Worm (Caenorhabditis elegans) whole organism, mixed stage, embryonic: Measurements from ENCODE around the gene cdk-1.
A peak's percentile ranks its signal among the peaks of the same experiment; 100 is the strongest.

Experiments
- cnd-1 ChIP-seq: fragments of 200-800 bp; sonication (Bioruptor generic); optimal IDR thresholded peaks from 2 replicates; lab custom pipeline; 2018; ENCODE audit warnings: mild to moderate bottlenecking, missing genetic modification characterization, missing compliant biosample characterization
- elt-3 ChIP-seq: fragments of 150-350 bp; optimal IDR thresholded peaks from 2 replicates; lab custom pipeline; 2014; ENCODE audit warnings: missing biosample characterization, missing genetic modification characterization
- hlh-1 ChIP-seq: fragments of 150-350 bp; optimal IDR thresholded peaks from 2 replicates; lab custom pipeline; 2014; ENCODE audit warnings: missing biosample characterization, missing genetic modification reagents, missing genetic modification characterization
- lin-13 ChIP-seq: fragments of 150-350 bp; optimal IDR thresholded peaks from 2 replicates; lab custom pipeline; 2014; ENCODE audit warnings: missing biosample characterization, missing genetic modification characterization
- lin-32 ChIP-seq: fragments of 200-800 bp; sonication (Bioruptor generic); optimal IDR thresholded peaks from 2 replicates; lab custom pipeline; 2018; ENCODE audit warnings: mild to moderate bottlenecking, missing genetic modification characterization, missing compliant biosample characterization
- lsy-2 ChIP-seq: fragments of 150-350 bp; optimal IDR thresholded peaks from 2 replicates; lab custom pipeline; 2014; ENCODE audit warnings: missing biosample characterization, missing genetic modification characterization
- nhr-12 ChIP-seq: fragments of 150-350 bp; optimal IDR thresholded peaks from 2 replicates; lab custom pipeline; 2014; ENCODE audit warnings: missing biosample characterization, missing genetic modification characterization
- nhr-237 ChIP-seq: fragments of 150-350 bp; optimal IDR thresholded peaks from 2 replicates; lab custom pipeline; 2014; ENCODE audit warnings: missing biosample characterization, missing genetic modification characterization
- nhr-28 ChIP-seq: fragments of 150-350 bp; optimal IDR thresholded peaks from 2 replicates; lab custom pipeline; 2014; ENCODE audit warnings: missing biosample characterization, missing genetic modification characterization
- pha-4 ChIP-seq: fragments of 150-350 bp; optimal IDR thresholded peaks from 2 replicates; lab custom pipeline; 2018; ENCODE audit warnings: missing biosample characterization, missing genetic modification reagents, missing genetic modification characterization
- unc-39 ChIP-seq: fragments of 150-350 bp; optimal IDR thresholded peaks from 2 replicates; lab custom pipeline; 2014; ENCODE audit warnings: missing biosample characterization, missing genetic modification characterization
- zip-8 ChIP-seq: fragments of 150-350 bp; optimal IDR thresholded peaks from 2 replicates; lab custom pipeline; 2014; ENCODE audit warnings: missing biosample characterization, missing genetic modification characterization
- ztf-11 ChIP-seq: fragments of 150-350 bp; optimal IDR thresholded peaks from 2 replicates; lab custom pipeline; 2014; ENCODE audit warnings: missing biosample characterization, missing genetic modification characterization

ce11 chrIII:9703747-9704605, 43.3 kb upstream of the cdk-1 start:
- TF ChIP-seq lin-32 (GFP tag; lab: Kevin White, UChicago) (no peak), nhr-28 (tag; lab: Kevin White, UChicago) (no peak), zip-8 (tag; lab: Kevin White, UChicago) (peak; percentile 81), unc-39 (tag; lab: Kevin White, UChicago) (no peak), nhr-237 (tag; lab: Kevin White, UChicago) (no peak), ztf-11 (tag; lab: Kevin White, UChicago) (no peak), elt-3 (tag; lab: Kevin White, UChicago) (no peak), hlh-1 (peak; percentile 54), lin-13 (peak; percentile 36), pha-4 (tag; lab: Kevin White, UChicago) (no peak), lsy-2 (tag; lab: Kevin White, UChicago) (no peak), nhr-12 (no peak), cnd-1 (tag; lab: Kevin White, UChicago) (no peak)
